Worm (Caenorhabditis elegans) whole organism, L4/young adult: ENCODE data around the gene gst-16.

Experiments used
- W03F9.2 ChIP-seq: fragments of 150-350 bp; optimal IDR thresholded peaks from 2 replicates; lab custom pipeline; 2014; ENCODE audit warnings: missing biosample characterization, missing genetic modification characterization
- dao-5 ChIP-seq: sonication (generic microtip); optimal IDR thresholded peaks from 2 replicates; lab custom pipeline; 2016; ENCODE audit warnings: missing genotype, missing genetic modification characterization, moderate library complexity, missing compliant biosample characterization
- him-1 ChIP-seq: sonication (generic microtip); optimal IDR thresholded peaks from 2 replicates; lab custom pipeline; 2016; ENCODE audit warnings: missing genotype, missing genetic modification reagents, missing genetic modification characterization, missing compliant biosample characterization

DNA sequence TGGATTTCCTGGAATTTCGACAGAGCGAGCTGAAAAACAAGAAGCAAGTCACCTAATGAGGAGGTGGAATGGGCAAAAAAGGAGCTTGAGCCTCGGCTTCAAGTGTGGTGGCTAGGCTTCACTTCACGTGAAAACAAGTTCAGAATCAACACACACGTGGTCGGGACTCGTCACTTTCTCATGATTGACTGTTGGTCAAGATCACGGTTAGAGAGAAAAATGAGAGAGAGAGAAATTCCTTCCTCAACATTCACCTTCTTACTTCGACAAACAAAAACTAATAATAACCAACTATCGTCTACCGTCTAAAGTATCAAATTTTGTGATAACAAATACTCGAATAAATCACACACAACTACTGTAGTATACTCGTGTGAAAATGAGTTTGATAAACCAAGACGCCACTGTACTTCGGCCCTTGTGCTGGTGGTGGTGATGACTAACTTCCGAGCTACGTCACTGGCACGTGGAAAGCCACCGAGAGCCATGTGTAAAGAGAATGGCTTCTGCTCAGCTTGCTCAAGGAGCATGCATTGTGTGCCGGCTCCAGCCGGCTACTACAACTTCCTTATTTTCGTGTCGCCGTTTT is 49.5 kb upstream of the gst-16 start:
- no peak for TF ChIP-seq dao-5 (tag; lab: Kevin White, UChicago)
- TF ChIP-seq W03F9.2 (tag; lab: Kevin White, UChicago), result no peak
- TF ChIP-seq him-1 (tag; lab: Kevin White, UChicago), result no peak
